Fruit fly (Drosophila melanogaster) whole organism, wandering third instar larva: ENCODE results near the gene CG33795.

Experiments used
- CG9705 ChIP-seq: fragments of 200-800 bp; sonication (Bioruptor generic); optimal IDR thresholded peaks from 2 replicates; lab custom pipeline; 2018; ENCODE audit warnings: missing biosample characterization, mild to moderate bottlenecking, missing genetic modification characterization
- CrebA ChIP-seq: fragments of 200-800 bp; sonication (Bioruptor generic); optimal IDR thresholded peaks from 2 replicates; lab custom pipeline; 2016; ENCODE audit warnings: missing biosample characterization, mild to moderate bottlenecking, missing genetic modification characterization, borderline replicate concordance
- GATAd ChIP-seq: sonication (Bioruptor generic); optimal IDR thresholded peaks from 2 replicates; lab custom pipeline; 2016; ENCODE audit warnings: missing biosample characterization, missing genetic modification characterization
- br ChIP-seq: fragments of 200-800 bp; sonication (Bioruptor generic); optimal IDR thresholded peaks from 2 replicates; lab custom pipeline; 2016; ENCODE audit warnings: missing biosample characterization, missing genetic modification characterization
- ey ChIP-seq: fragments of 200-800 bp; sonication (Bioruptor generic); optimal IDR thresholded peaks from 2 replicates; lab custom pipeline; 2016; ENCODE audit warnings: missing biosample characterization, missing genetic modification characterization
- lola ChIP-seq: fragments of >200 bp; optimal IDR thresholded peaks from 2 replicates; lab custom pipeline; 2017; ENCODE audit warnings: missing biosample characterization, missing genetic modification characterization
- woc ChIP-seq: sonication (Bioruptor generic); optimal IDR thresholded peaks from 2 replicates; lab custom pipeline; 2016; ENCODE audit warnings: missing biosample characterization, mild to moderate bottlenecking, missing genetic modification characterization

DNA sequence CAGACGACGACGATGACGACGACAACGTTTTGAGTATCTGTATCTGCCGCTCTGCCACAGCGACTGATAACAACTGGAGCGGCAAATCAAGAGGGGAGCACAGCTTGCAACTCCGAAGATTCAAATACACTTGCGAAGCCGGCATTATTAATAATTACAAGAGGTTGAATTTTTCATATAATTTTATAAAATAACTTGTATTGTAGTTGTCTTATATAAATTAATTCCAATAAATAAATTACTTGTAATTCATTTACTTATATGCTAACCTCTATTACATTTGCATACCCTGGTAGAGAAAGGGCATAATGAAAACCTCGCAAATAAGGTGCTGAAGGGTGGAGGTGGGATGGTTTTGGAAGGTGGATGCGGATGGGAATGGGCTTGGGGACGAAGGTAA lies 32.9 kb upstream of the CG33795 start:
- TF ChIP-seq lola (GFP tag; lab: Kevin White, UChicago) (no peak), CrebA (GFP tag; lab: Kevin White, UChicago) (no peak), GATAd (GFP tag; lab: Kevin White, UChicago) (no peak), CG9705 (GFP tag; lab: Kevin White, UChicago) (no peak), woc (GFP tag; lab: Kevin White, UChicago) (peak; percentile 17), ey (GFP tag; lab: Kevin White, UChicago) (peak; percentile 38), br (GFP tag; lab: Kevin White, UChicago) (no peak)
